Worm (Caenorhabditis elegans): ENCODE results near the gene T20F7.3.

Gene T20F7.3

ce11 chrX:16844924-16845323, 15.3 kb upstream of the T20F7.3 start, which contains the start of gene F41G4.8:
TSS of gene F41G4.8 (minus strand) at chrX:16845024.
- TF ChIP-seq nhr-27 (tag; optimal IDR thresholded peaks at IDR 0.05): no peak
- TF ChIP-seq mes-4 (tag; optimal IDR thresholded peaks at IDR 0.05): no peak
- no peak for TF ChIP-seq lir-1 (GFP tag; conservative IDR thresholded peaks at IDR 0.05)
- no peak for TF ChIP-seq tbx-9 (tag; optimal IDR thresholded peaks at IDR 0.05; ENCODE audit: borderline replicate concordance)
- no peak for TF ChIP-seq ztf-22 (GFP tag; optimal IDR thresholded peaks at IDR 0.05)
- no peak for TF ChIP-seq zfh-2 (GFP tag; conservative IDR thresholded peaks at IDR 0.05)
- TF ChIP-seq rcor-1 (GFP tag; IDR thresholded peaks at IDR 0.05): no peak
- no peak for TF ChIP-seq sptf-2 (GFP tag; optimal IDR thresholded peaks at IDR 0.05)
- TF ChIP-seq T26A5.8 (tag; optimal IDR thresholded peaks at IDR 0.05): no peak
- TF ChIP-seq lin-35 (GFP tag; optimal IDR thresholded peaks at IDR 0.05): no peak
- no peak for TF ChIP-seq zim-3 (tag; optimal IDR thresholded peaks at IDR 0.05)
- no peak for TF ChIP-seq dox-1 (GFP tag; IDR thresholded peaks at IDR 0.05)
- no peak for TF ChIP-seq ztf-3 (GFP tag; optimal IDR thresholded peaks at IDR 0.05)
- no peak for TF ChIP-seq Y79H2A.3 (GFP tag; conservative IDR thresholded peaks at IDR 0.05)
- TF ChIP-seq bed-2 (GFP tag; IDR thresholded peaks at IDR 0.05): no peak
- no peak for TF ChIP-seq akir-1 (GFP tag; optimal IDR thresholded peaks at IDR 0.05)
- TF ChIP-seq pbrm-1 (GFP tag; IDR thresholded peaks at IDR 0.05): no peak
- TF ChIP-seq nfya-1 (tag; optimal IDR thresholded peaks at IDR 0.05; ENCODE audit: borderline replicate concordance, insufficient read depth): no peak

- TF ChIP-seq nfyb-1 (GFP tag; IDR thresholded peaks at IDR 0.05): 0 out of 2 replicates have a peak, but pooled peaks have one; percentile 26
- TF ChIP-seq dox-1 (GFP tag; IDR thresholded peaks at IDR 0.05): peak; percentile 71
- peak; percentile 63 for TF ChIP-seq egrh-3 (GFP tag; IDR thresholded peaks at IDR 0.05)
- peak; percentile 97 for TF ChIP-seq hsf-1 (GFP tag; IDR thresholded peaks at IDR 0.05)
Measured at ce11 chrX:16851372-16851771, 8.8 kb upstream of the T20F7.3 start.

- TF ChIP-seq ceh-91 (GFP tag; IDR thresholded peaks at IDR 0.05) (no peak), sdz-38 (tag; optimal IDR thresholded peaks at IDR 0.05) (no peak), dox-1 (GFP tag; IDR thresholded peaks at IDR 0.05) (no peak), ztf-6 (GFP tag; IDR thresholded peaks at IDR 0.05) (no peak), ztf-3 (GFP tag; optimal IDR thresholded peaks at IDR 0.05) (no peak), zfh-2 (GFP tag; conservative IDR thresholded peaks at IDR 0.05) (no peak)
Measured at ce11 chrX:16863320-16863719, 3.1 kb downstream of the T20F7.3 start.

ce11 chrX:16865016-16865415, 4.8 kb downstream of the T20F7.3 start:
- TF ChIP-seq Y67H2A.10 (GFP tag; conservative IDR thresholded peaks at IDR 0.05) (no peak), aptf-2 (GFP tag; conservative IDR thresholded peaks at IDR 0.05) (no peak), nhr-80 (tag; optimal IDR thresholded peaks at IDR 0.05) (peak; percentile 50), lin-26 (GFP tag; IDR thresholded peaks at IDR 0.05) (no peak)

- TF ChIP-seq fkh-3 (tag; optimal IDR thresholded peaks at IDR 0.05): no peak
- no peak for TF ChIP-seq madf-3 (GFP tag; IDR thresholded peaks at IDR 0.05)
- TF ChIP-seq lsl-1 (GFP tag; optimal IDR thresholded peaks at IDR 0.05): no peak
- no peak for TF ChIP-seq Y53F4B.3 (GFP tag; IDR thresholded peaks at IDR 0.05)
- no peak for TF ChIP-seq F23B12.7 (tag; optimal IDR thresholded peaks at IDR 0.05; ENCODE audit: insufficient read depth)
- no peak for TF ChIP-seq Y67H2A.10 (GFP tag; conservative IDR thresholded peaks at IDR 0.05)
- no peak for TF ChIP-seq nhr-179 (tag; optimal IDR thresholded peaks at IDR 0.05)
- no peak for TF ChIP-seq lin-26 (GFP tag; IDR thresholded peaks at IDR 0.05)
- no peak for TF ChIP-seq ztf-6 (GFP tag; IDR thresholded peaks at IDR 0.05)
- no peak for TF ChIP-seq K11D2.4 (GFP tag; IDR thresholded peaks at IDR 0.05)
- no peak for TF ChIP-seq attf-3 (GFP tag; conservative IDR thresholded peaks at IDR 0.05)
- TF ChIP-seq nhr-27 (tag; optimal IDR thresholded peaks at IDR 0.05): no peak
- no peak for TF ChIP-seq egrh-3 (GFP tag; IDR thresholded peaks at IDR 0.05)
- no peak for TF ChIP-seq efl-1 (GFP tag; optimal IDR thresholded peaks at IDR 0.05)
- no peak for TF ChIP-seq egl-44 (GFP tag; IDR thresholded peaks at IDR 0.05)
- TF ChIP-seq nhr-120 (GFP tag; IDR thresholded peaks at IDR 0.05): no peak
Measured at ce11 chrX:16865675-16866074, 5.5 kb downstream of the T20F7.3 start.
